Worm (Caenorhabditis elegans) whole organism, late embryonic: ENCODE results near the gene sdz-37.

Experiments
- C38D4.7 ChIP-seq: fragments of 200-800 bp; sonication (Bioruptor generic); optimal IDR thresholded peaks from 2 replicates; lab custom pipeline; 2018; ENCODE audit warnings: mild to moderate bottlenecking, missing genetic modification characterization, moderate library complexity, missing compliant biosample characterization
- K02D7.2 ChIP-seq: sonication (generic microtip); optimal IDR thresholded peaks from 2 replicates; lab custom pipeline; 2017; ENCODE audit warnings: mild to moderate bottlenecking, missing genetic modification characterization, missing compliant biosample characterization
- K09A11.1 ChIP-seq: sonication (generic microtip); optimal IDR thresholded peaks from 2 replicates; lab custom pipeline; 2017; ENCODE audit warnings: antibody characterized with exemption, mild to moderate bottlenecking, missing genetic modification characterization, missing compliant biosample characterization; ENCODE audit not compliant: insufficient read depth
- T23F11.4 ChIP-seq: fragments of 200-800 bp; sonication (Bioruptor generic); optimal IDR thresholded peaks from 2 replicates; lab custom pipeline; 2018; ENCODE audit warnings: mild to moderate bottlenecking, missing genetic modification characterization, missing compliant biosample characterization
- ama-1 ChIP-seq: fragments of 150-350 bp; optimal IDR thresholded peaks from 2 replicates; lab custom pipeline; 2014
- ceh-19 ChIP-seq: fragments of 200-800 bp; sonication (Bioruptor generic); optimal IDR thresholded peaks from 2 replicates; lab custom pipeline; 2018; ENCODE audit warnings: mild to moderate bottlenecking, missing genetic modification characterization, missing compliant biosample characterization
- ceh-22 ChIP-seq: sonication (generic microtip); optimal IDR thresholded peaks from 2 replicates; lab custom pipeline; 2017; ENCODE audit warnings: missing biosample characterization, missing genetic modification characterization
- ceh-24 ChIP-seq: sonication (generic microtip); optimal IDR thresholded peaks from 2 replicates; lab custom pipeline; 2016; ENCODE audit warnings: mild to moderate bottlenecking, missing genetic modification characterization, missing compliant biosample characterization
- ceh-30 ChIP-seq: fragments of 150-350 bp; optimal IDR thresholded peaks from 2 replicates; lab custom pipeline; 2014; ENCODE audit warnings: missing biosample characterization, missing genetic modification characterization
- ceh-31 ChIP-seq: sonication (generic microtip); optimal IDR thresholded peaks from 2 replicates; lab custom pipeline; 2016; ENCODE audit warnings: missing genetic modification characterization, missing compliant biosample characterization
- ceh-34 ChIP-seq: sonication (generic microtip); optimal IDR thresholded peaks from 2 replicates; lab custom pipeline; 2016; ENCODE audit warnings: mild to moderate bottlenecking, missing genetic modification characterization, missing compliant biosample characterization
- ceh-6 ChIP-seq: fragments of 200-800 bp; sonication (Bioruptor generic); optimal IDR thresholded peaks from 2 replicates; lab custom pipeline; 2018; ENCODE audit warnings: mild to moderate bottlenecking, missing genetic modification characterization, missing compliant biosample characterization
- ceh-9 ChIP-seq: sonication (generic microtip); optimal IDR thresholded peaks from 2 replicates; lab custom pipeline; 2016; ENCODE audit warnings: mild to moderate bottlenecking, missing genetic modification characterization, inconsistent platforms, missing compliant biosample characterization
- che-1 ChIP-seq: sonication (generic microtip); optimal IDR thresholded peaks from 2 replicates; lab custom pipeline; 2016; ENCODE audit warnings: mild to moderate bottlenecking, missing genetic modification characterization, missing compliant biosample characterization
- dmd-4 ChIP-seq: sonication (generic microtip); optimal IDR thresholded peaks from 2 replicates; lab custom pipeline; 2016; ENCODE audit warnings: borderline replicate concordance, missing genetic modification characterization, missing compliant biosample characterization
- elt-4 ChIP-seq: sonication (generic microtip); optimal IDR thresholded peaks from 2 replicates; lab custom pipeline; 2016; ENCODE audit warnings: missing genetic modification characterization, missing compliant biosample characterization
- ets-4 ChIP-seq: sonication (generic microtip); optimal IDR thresholded peaks from 2 replicates; lab custom pipeline; 2016; ENCODE audit warnings: missing genetic modification characterization, missing compliant biosample characterization
- eyg-1 ChIP-seq: sonication (generic microtip); optimal IDR thresholded peaks from 2 replicates; lab custom pipeline; 2016; ENCODE audit warnings: missing genotype, missing genetic modification characterization, missing compliant biosample characterization
- fkh-10 ChIP-seq: fragments of 150-350 bp; optimal IDR thresholded peaks from 2 replicates; lab custom pipeline; 2014; ENCODE audit warnings: missing biosample characterization, missing genetic modification reagents, missing genetic modification characterization
- fkh-6 ChIP-seq: sonication (generic microtip); optimal IDR thresholded peaks from 2 replicates; lab custom pipeline; 2016; ENCODE audit warnings: missing genetic modification characterization, missing compliant biosample characterization
- hlh-13 ChIP-seq: fragments of 200-800 bp; sonication (Bioruptor generic); optimal IDR thresholded peaks from 2 replicates; lab custom pipeline; 2018; ENCODE audit warnings: mild to moderate bottlenecking, missing genetic modification characterization, missing compliant biosample characterization
- hlh-30 ChIP-seq: sonication (generic microtip); optimal IDR thresholded peaks from 2 replicates; lab custom pipeline; 2017; ENCODE audit warnings: antibody characterized with exemption, missing genetic modification characterization, missing compliant biosample characterization; ENCODE audit not compliant: insufficient read depth
- hlh-6 ChIP-seq: sonication (generic microtip); optimal IDR thresholded peaks from 2 replicates; lab custom pipeline; 2016; ENCODE audit warnings: missing genotype, missing genetic modification characterization, missing compliant biosample characterization
- lim-6 ChIP-seq: sonication (generic microtip); optimal IDR thresholded peaks from 2 replicates; lab custom pipeline; 2016; ENCODE audit warnings: missing genetic modification characterization, missing compliant biosample characterization
- lin-11 ChIP-seq: fragments of 200-800 bp; sonication (Bioruptor generic); optimal IDR thresholded peaks from 2 replicates; lab custom pipeline; 2018; ENCODE audit warnings: mild to moderate bottlenecking, missing genetic modification characterization, missing compliant biosample characterization
- nhr-11 ChIP-seq: fragments of 150-350 bp; optimal IDR thresholded peaks from 2 replicates; lab custom pipeline; 2014; ENCODE audit warnings: missing biosample characterization, missing genetic modification characterization
- nhr-232 ChIP-seq: sonication (generic microtip); optimal IDR thresholded peaks from 2 replicates; lab custom pipeline; 2016; ENCODE audit warnings: missing genetic modification characterization, missing compliant biosample characterization
- npax-4 ChIP-seq: sonication (generic microtip); optimal IDR thresholded peaks from 2 replicates; lab custom pipeline; 2016; ENCODE audit warnings: missing genetic modification characterization, missing compliant biosample characterization
- odd-2 ChIP-seq: sonication (generic microtip); optimal IDR thresholded peaks from 2 replicates; lab custom pipeline; 2017; ENCODE audit warnings: antibody characterized with exemption, mild to moderate bottlenecking, missing genetic modification characterization, missing compliant biosample characterization
- pag-3 ChIP-seq: sonication (generic microtip); optimal IDR thresholded peaks from 2 replicates; lab custom pipeline; 2016; ENCODE audit warnings: missing compliant biosample characterization, missing genetic modification characterization, borderline replicate concordance
- pat-9 ChIP-seq: fragments of 200-800 bp; sonication (Bioruptor generic); optimal IDR thresholded peaks from 2 replicates; lab custom pipeline; 2018; ENCODE audit warnings: mild to moderate bottlenecking, missing genetic modification characterization, moderate library complexity, missing compliant biosample characterization
- pax-1 ChIP-seq: fragments of 150-350 bp; optimal IDR thresholded peaks from 2 replicates; lab custom pipeline; 2014; ENCODE audit warnings: missing biosample characterization, missing genetic modification characterization
- pros-1 ChIP-seq: fragments of 150-350 bp; optimal IDR thresholded peaks from 2 replicates; lab custom pipeline; 2014; ENCODE audit warnings: missing biosample characterization, missing genetic modification reagents, missing genetic modification characterization
- ref-2 ChIP-seq: sonication (generic microtip); optimal IDR thresholded peaks from 2 replicates; lab custom pipeline; 2016; ENCODE audit warnings: missing genetic modification characterization, missing compliant biosample characterization
- rnt-1 ChIP-seq: sonication (generic microtip); optimal IDR thresholded peaks from 2 replicates; lab custom pipeline; 2016; ENCODE audit warnings: missing genetic modification characterization, missing compliant biosample characterization
- sdc-2 ChIP-seq: sonication (generic microtip); optimal IDR thresholded peaks from 2 replicates; lab custom pipeline; 2016; ENCODE audit warnings: missing genotype, missing genetic modification characterization, missing compliant biosample characterization
- syd-9 ChIP-seq: sonication (generic microtip); optimal IDR thresholded peaks from 2 replicates; lab custom pipeline; 2016; ENCODE audit warnings: mild to moderate bottlenecking, missing genetic modification characterization, moderate library complexity, missing compliant biosample characterization
- ttx-3 ChIP-seq: sonication (generic microtip); optimal IDR thresholded peaks from 2 replicates; lab custom pipeline; 2016; ENCODE audit warnings: missing genetic modification reagents, missing genetic modification characterization, missing compliant biosample characterization
- unc-3 ChIP-seq, 2 experiments: fragments of 200-800 bp in 1 of 2; sonication (Bioruptor generic) in 1 of 2; sonication (generic microtip) in 1 of 2; conservative IDR thresholded peaks in 1 of 2; optimal IDR thresholded peaks in 1 of 2; 2 replicates each; pipeline versions ENCODE4 v1.3.6 to Lab custom; 2016 to 2022; ENCODE audit warnings: missing compliant biosample characterization in 2 of 2, missing genetic modification characterization in 2 of 2, missing genetic modification reagents in 1 of 2
- unc-42 ChIP-seq: sonication (generic microtip); optimal IDR thresholded peaks from 2 replicates; lab custom pipeline; 2016; ENCODE audit warnings: missing genotype, missing genetic modification characterization, missing compliant biosample characterization
- unc-86 ChIP-seq: sonication (generic microtip); optimal IDR thresholded peaks from 2 replicates; lab custom pipeline; 2016; ENCODE audit warnings: missing genetic modification characterization, missing compliant biosample characterization
- zip-5 ChIP-seq: sonication (generic microtip); optimal IDR thresholded peaks from 2 replicates; lab custom pipeline; 2016; ENCODE audit warnings: missing genetic modification characterization, missing compliant biosample characterization

sdz-37 gene

ce11 chrII:10502491-10503063 lies 37.9 kb downstream of the sdz-37 start, which contains the start of gene myrf-1 (continued):
- TF ChIP-seq K09A11.1 (tag; lab: Kevin White, UChicago), result peak; percentile 63
- TF ChIP-seq ets-4 (tag; lab: Kevin White, UChicago), result peak; percentile 56
- peak; percentile 28 for TF ChIP-seq lin-11 (tag; lab: Kevin White, UChicago)
- TF ChIP-seq ceh-6, result peak; percentile 21
- TF ChIP-seq pax-1 (tag; lab: Kevin White, UChicago), result no peak
- TF ChIP-seq hlh-6 (tag; lab: Kevin White, UChicago), result no peak
- peak; percentile 8 for TF ChIP-seq pag-3 (tag; lab: Kevin White, UChicago)
- TF ChIP-seq ceh-34, result peak; percentile 86
- TF ChIP-seq nhr-11 (tag; lab: Kevin White, UChicago), result no peak
- TF ChIP-seq che-1, result peak; percentile 27
- TF ChIP-seq ceh-31 (tag; lab: Kevin White, UChicago), result peak; percentile 88
- TF ChIP-seq ceh-19 (GFP tag; lab: Kevin White, UChicago), result peak; percentile 58
- TF ChIP-seq syd-9 (tag; lab: Kevin White, UChicago), result peak; percentile 70
- TF ChIP-seq ama-1 (lab: Kevin White, UChicago), result no peak
- TF ChIP-seq hlh-30 (tag; lab: Kevin White, UChicago), result peak; percentile 55
- peak; percentile 59 for TF ChIP-seq sdc-2 (tag; lab: Kevin White, UChicago)
- peak; percentile 88 for TF ChIP-seq pros-1
- peak; percentile 36 for TF ChIP-seq unc-86 (tag; lab: Kevin White, UChicago)

ce11 chrII:10504729-10505128 lies 40.1 kb downstream of the sdz-37 start:
- no peak for TF ChIP-seq dmd-4 (tag; lab: Kevin White, UChicago)
- TF ChIP-seq lim-6 (tag; lab: Kevin White, UChicago), result no peak
- TF ChIP-seq pax-1 (tag; lab: Kevin White, UChicago), result no peak
- no peak for TF ChIP-seq syd-9 (tag; lab: Kevin White, UChicago)
- TF ChIP-seq nhr-232 (tag; lab: Kevin White, UChicago), result no peak
- no peak for TF ChIP-seq hlh-6 (tag; lab: Kevin White, UChicago)
- no peak for TF ChIP-seq pros-1
- no peak for TF ChIP-seq ceh-30 (tag; lab: Kevin White, UChicago)
- no peak for TF ChIP-seq ref-2
- TF ChIP-seq odd-2, result no peak
- no peak for TF ChIP-seq T23F11.4 (GFP tag; lab: Kevin White, UChicago)
- no peak for TF ChIP-seq npax-4
- no peak for TF ChIP-seq unc-3 (GFP tag; conservative IDR thresholded peaks at IDR 0.05; lab: Robert Waterston, UW)
- no peak for TF ChIP-seq unc-3 (tag; optimal IDR thresholded peaks at IDR 0.05; lab: Kevin White, UChicago)
- TF ChIP-seq, all 69 proteins: peak for 0

- TF ChIP-seq fkh-10 (GFP tag; lab: Kevin White, UChicago), result no peak
- TF ChIP-seq lin-11 (tag; lab: Kevin White, UChicago), result no peak
- TF ChIP-seq hlh-13 (GFP tag; lab: Kevin White, UChicago), result no peak
- no peak for TF ChIP-seq sdc-2 (tag; lab: Kevin White, UChicago)
- TF ChIP-seq fkh-6, result no peak
- TF ChIP-seq C38D4.7 (GFP tag; lab: Kevin White, UChicago), result no peak
- no peak for TF ChIP-seq elt-4 (tag; lab: Kevin White, UChicago)
- no peak for TF ChIP-seq ets-4 (tag; lab: Kevin White, UChicago)
- TF ChIP-seq ceh-19 (GFP tag; lab: Kevin White, UChicago), result no peak
- no peak for TF ChIP-seq ceh-24 (tag; lab: Kevin White, UChicago)
- TF ChIP-seq dmd-4 (tag; lab: Kevin White, UChicago), result no peak
- TF ChIP-seq pat-9 (tag; lab: Kevin White, UChicago), result no peak
- TF ChIP-seq ceh-9 (tag; lab: Kevin White, UChicago), result no peak
- TF ChIP-seq ttx-3 (tag; lab: Kevin White, UChicago), result no peak
- TF ChIP-seq K02D7.2 (tag; lab: Kevin White, UChicago), result no peak
- TF ChIP-seq eyg-1 (tag; lab: Kevin White, UChicago), result no peak
- no peak for TF ChIP-seq zip-5 (tag; lab: Kevin White, UChicago)
- no peak for TF ChIP-seq ceh-22
- no peak for TF ChIP-seq unc-42 (tag; lab: Kevin White, UChicago)
- TF ChIP-seq rnt-1, result no peak
Observed at ce11 chrII:10505949-10506348, 41.3 kb downstream of the sdz-37 start.
